Worm (Caenorhabditis elegans) whole organism, early embryonic: ENCODE results near the gene delm-1.

Experiments
- aly-1 ChIP-seq: sonication (generic microtip); optimal IDR thresholded peaks from 2 replicates; lab custom pipeline; 2016; ENCODE audit warnings: missing genetic modification characterization, missing compliant biosample characterization
- ama-1 ChIP-seq: fragments of 150-350 bp; optimal IDR thresholded peaks from 2 replicates; lab custom pipeline; 2014
- ets-7 ChIP-seq: sonication (generic microtip); optimal IDR thresholded peaks from 2 replicates; lab custom pipeline; 2016; ENCODE audit warnings: missing genotype, missing genetic modification characterization, missing compliant biosample characterization
- flt-1 ChIP-seq: fragments of 200-800 bp; sonication (Bioruptor generic); IDR thresholded peaks from 2 replicates; pipeline ENCODE4 v1.3.6; 2022; ENCODE audit warnings: missing genetic modification characterization, missing compliant biosample characterization
- tbx-11 ChIP-seq: fragments of 200-800 bp; sonication (Bioruptor generic); IDR thresholded peaks from 2 replicates; pipeline ENCODE4 v1.3.6; 2022; ENCODE audit warnings: missing genetic modification characterization, missing compliant biosample characterization

- TF ChIP-seq ets-7 (tag; lab: Kevin White, UChicago) = no peak
- no peak for TF ChIP-seq flt-1
- no peak for TF ChIP-seq tbx-11
- TF ChIP-seq aly-1 (tag; lab: Kevin White, UChicago) = no peak
- TF ChIP-seq ama-1 (lab: Kevin White, UChicago) = no peak
These were observed 4.7 kb downstream of the delm-1 start for ce11 chrIV:9130605-9131004.
